Worm (Caenorhabditis elegans): ENCODE measurements around the gene fut-3.

DNA sequence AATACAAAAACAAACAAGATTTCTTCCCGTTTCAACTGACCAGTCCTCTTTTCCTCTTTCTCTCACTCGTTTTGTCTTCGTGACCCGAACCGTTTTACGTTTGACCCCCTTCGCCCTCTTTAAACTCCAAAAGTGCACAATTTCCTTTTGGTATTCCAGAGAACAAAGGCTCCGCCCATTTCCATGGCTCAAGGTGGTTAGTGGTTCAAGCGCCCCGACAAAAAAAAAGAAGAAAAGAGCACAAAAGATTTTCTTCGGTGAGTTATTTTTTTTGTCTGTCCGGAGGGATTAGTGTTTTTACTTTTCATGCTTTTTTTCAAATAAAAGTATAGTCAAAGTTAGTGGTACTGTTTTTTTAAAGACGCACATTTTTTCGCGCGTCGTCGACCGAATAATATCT lies 48.0 kb upstream of the fut-3 start, which contains the start of gene osta-2:
- TF ChIP-seq ztf-29 (GFP tag; IDR thresholded peaks at IDR 0.05): no peak
- no peak for TF ChIP-seq tab-1 (GFP tag; IDR thresholded peaks at IDR 0.05)
- TF ChIP-seq flt-1 (GFP tag; IDR thresholded peaks at IDR 0.05): no peak
- TF ChIP-seq ref-1 (GFP tag; conservative IDR thresholded peaks at IDR 0.05): no peak

All from whole organism, midembryonic.